Worm (Caenorhabditis elegans): ENCODE results near the gene col-13.

col-13 gene

ce11 chrV:10460685-10461084 lies 39.0 kb upstream of the col-13 start:
- TF ChIP-seq M03D4.4 (tag; optimal IDR thresholded peaks at IDR 0.05) (no peak), snpc-4 (tag; optimal IDR thresholded peaks at IDR 0.05) (no peak), lin-13 (tag; optimal IDR thresholded peaks at IDR 0.05) (no peak), hlh-1 (tag; optimal IDR thresholded peaks at IDR 0.05) (no peak), ceh-83 (GFP tag; optimal IDR thresholded peaks at IDR 0.05) (no peak)

- TF ChIP-seq elt-1 (tag; optimal IDR thresholded peaks at IDR 0.05; ENCODE audit: borderline replicate concordance, insufficient read depth): no peak
- no peak for TF ChIP-seq unc-120 (tag; optimal IDR thresholded peaks at IDR 0.05; ENCODE audit: poor library complexity, severe bottlenecking)
- no peak for TF ChIP-seq nhr-76 (tag; optimal IDR thresholded peaks at IDR 0.05)
Measured at ce11 chrV:10457247-10457646, 35.5 kb upstream of the col-13 start, which contains the start of gene F22E12.1. TSS of gene F22E12.1 (minus strand) at chrV:10457347.

DNA sequence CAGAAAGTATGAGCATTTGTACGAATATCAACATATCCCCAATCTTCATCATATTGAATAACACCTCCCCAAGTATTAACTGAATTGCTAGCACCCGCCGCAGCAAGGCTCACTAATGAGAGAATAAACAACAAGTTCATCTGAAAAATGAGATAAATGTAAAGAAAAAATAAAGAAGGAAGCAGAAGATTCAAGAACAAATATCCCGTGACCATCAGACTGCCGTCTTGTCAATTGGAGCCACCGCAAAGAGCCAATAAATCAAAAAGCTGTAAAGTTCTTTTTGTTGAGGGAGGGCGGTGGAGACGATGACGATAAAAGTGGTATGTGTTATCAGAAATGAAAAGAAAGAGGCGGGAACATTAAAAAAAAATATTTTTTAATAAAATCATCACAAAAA lies 31.8 kb upstream of the col-13 start, which contains the start of gene Y32F6A.5:
Y32F6A.5 (minus strand) TSS at position 140 of the 400 bp plus-strand sequence.
- TF ChIP-seq zip-8 (tag; optimal IDR thresholded peaks at IDR 0.05): no peak
- TF ChIP-seq ceh-43 (GFP tag; optimal IDR thresholded peaks at IDR 0.05): no peak
- no peak for TF ChIP-seq ham-2 (GFP tag; optimal IDR thresholded peaks at IDR 0.05)
- TF ChIP-seq nhr-2 (tag; optimal IDR thresholded peaks at IDR 0.05): no peak
- no peak for TF ChIP-seq M03D4.4 (tag; optimal IDR thresholded peaks at IDR 0.05)
- TF ChIP-seq pha-4 (tag; optimal IDR thresholded peaks at IDR 0.05): no peak
- no peak for TF ChIP-seq mls-2 (tag; optimal IDR thresholded peaks at IDR 0.05)
- TF ChIP-seq unc-62 (GFP tag; optimal IDR thresholded peaks at IDR 0.05): no peak
- TF ChIP-seq tbx-8 (GFP tag; optimal IDR thresholded peaks at IDR 0.05): no peak
- no peak for TF ChIP-seq bed-3 (GFP tag; optimal IDR thresholded peaks at IDR 0.05)
- TF ChIP-seq lsy-2 (tag; optimal IDR thresholded peaks at IDR 0.05): no peak
- TF ChIP-seq cnd-1 (tag; optimal IDR thresholded peaks at IDR 0.05): no peak
- no peak for TF ChIP-seq unc-39 (tag; optimal IDR thresholded peaks at IDR 0.05)
- no peak for TF ChIP-seq mab-5 (tag; optimal IDR thresholded peaks at IDR 0.05)
- TF ChIP-seq unc-120 (tag; optimal IDR thresholded peaks at IDR 0.05; ENCODE audit: poor library complexity, severe bottlenecking): no peak
- no peak for TF ChIP-seq drap-1 (GFP tag; optimal IDR thresholded peaks at IDR 0.05)
- no peak for TF ChIP-seq ceh-83 (GFP tag; optimal IDR thresholded peaks at IDR 0.05)
- TF ChIP-seq sem-2 (GFP tag; optimal IDR thresholded peaks at IDR 0.05): no peak
- no peak for TF ChIP-seq snpc-4 (tag; optimal IDR thresholded peaks at IDR 0.05)
- TF ChIP-seq flh-1 (GFP tag; optimal IDR thresholded peaks at IDR 0.05): no peak

ce11 chrV:10441135-10442024 lies 19.7 kb upstream of the col-13 start, which contains the start of gene pap-1:
TSS of gene pap-1 (plus strand) at chrV:10441974.
- no peak for TF ChIP-seq unc-62 (GFP tag; optimal IDR thresholded peaks at IDR 0.05)
- no peak for TF ChIP-seq lin-13 (tag; optimal IDR thresholded peaks at IDR 0.05)
- no peak for TF ChIP-seq mls-2 (tag; optimal IDR thresholded peaks at IDR 0.05)
- no peak for TF ChIP-seq nhr-76 (tag; optimal IDR thresholded peaks at IDR 0.05)
- TF ChIP-seq lsy-2 (tag; optimal IDR thresholded peaks at IDR 0.05): peak; percentile 61
- TF ChIP-seq ceh-83 (GFP tag; optimal IDR thresholded peaks at IDR 0.05): no peak
- no peak for TF ChIP-seq nhr-28 (tag; optimal IDR thresholded peaks at IDR 0.05)
- TF ChIP-seq unc-120 (tag; optimal IDR thresholded peaks at IDR 0.05; ENCODE audit: poor library complexity, severe bottlenecking): peak; percentile 8
- no peak for TF ChIP-seq ztf-11 (tag; optimal IDR thresholded peaks at IDR 0.05)
- no peak for TF ChIP-seq sem-2 (GFP tag; optimal IDR thresholded peaks at IDR 0.05)

DNA sequence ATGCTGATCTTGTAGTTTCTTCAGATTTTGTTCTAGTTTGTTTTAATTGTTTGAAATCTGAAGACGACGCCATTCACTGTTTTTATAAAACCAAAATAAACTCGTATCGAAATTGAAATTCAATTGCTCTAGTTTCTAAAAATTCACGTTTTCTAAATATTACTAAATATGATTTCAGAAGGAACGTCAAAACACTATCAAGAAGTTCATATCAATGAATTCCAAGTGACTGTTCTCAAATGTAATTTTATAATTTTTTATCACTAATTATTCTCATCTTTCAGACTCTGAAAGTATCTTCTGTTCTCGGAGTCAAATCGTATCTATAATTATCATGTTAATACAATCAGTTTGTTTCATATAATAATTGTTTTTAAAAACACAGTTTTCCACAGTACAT lies 19.0 kb upstream of the col-13 start, which contains the start of gene snf-10:
snf-10 (minus strand) TSS at position 101 of the 400 bp plus-strand sequence.
- no peak for TF ChIP-seq ceh-83 (GFP tag; optimal IDR thresholded peaks at IDR 0.05)
- TF ChIP-seq flh-1 (GFP tag; optimal IDR thresholded peaks at IDR 0.05): no peak
- TF ChIP-seq ham-2 (GFP tag; optimal IDR thresholded peaks at IDR 0.05): no peak
- TF ChIP-seq nhr-2 (tag; optimal IDR thresholded peaks at IDR 0.05): no peak
- TF ChIP-seq nhr-28 (tag; optimal IDR thresholded peaks at IDR 0.05): no peak
- no peak for TF ChIP-seq ces-1 (GFP tag; optimal IDR thresholded peaks at IDR 0.05)
- TF ChIP-seq unc-62 (GFP tag; optimal IDR thresholded peaks at IDR 0.05): no peak
- no peak for TF ChIP-seq blmp-1 (tag; optimal IDR thresholded peaks at IDR 0.05)
- TF ChIP-seq sem-2 (GFP tag; optimal IDR thresholded peaks at IDR 0.05): no peak
- TF ChIP-seq nhr-12 (tag; optimal IDR thresholded peaks at IDR 0.05): no peak
- TF ChIP-seq elt-1 (tag; optimal IDR thresholded peaks at IDR 0.05; ENCODE audit: borderline replicate concordance, insufficient read depth): no peak
- TF ChIP-seq ztf-11 (tag; optimal IDR thresholded peaks at IDR 0.05): no peak
- no peak for TF ChIP-seq elt-3 (tag; optimal IDR thresholded peaks at IDR 0.05)
- TF ChIP-seq nhr-76 (tag; optimal IDR thresholded peaks at IDR 0.05): no peak

All from whole organism, mixed stage, embryonic.